Worm (Caenorhabditis elegans) whole organism, late embryonic: Measurements from ENCODE around the gene ppm-2.

Source experiments
- F13H6.1 ChIP-seq: sonication (generic microtip); optimal IDR thresholded peaks from 2 replicates; lab custom pipeline; 2016; ENCODE audit warnings: missing genetic modification characterization, missing compliant biosample characterization
- K09A11.1 ChIP-seq: sonication (generic microtip); optimal IDR thresholded peaks from 2 replicates; lab custom pipeline; 2017; ENCODE audit warnings: antibody characterized with exemption, mild to moderate bottlenecking, missing genetic modification characterization, missing compliant biosample characterization; ENCODE audit not compliant: insufficient read depth
- T23F11.4 ChIP-seq: fragments of 200-800 bp; sonication (Bioruptor generic); optimal IDR thresholded peaks from 2 replicates; lab custom pipeline; 2018; ENCODE audit warnings: mild to moderate bottlenecking, missing genetic modification characterization, missing compliant biosample characterization
- ceh-14 ChIP-seq: sonication (generic microtip); optimal IDR thresholded peaks from 2 replicates; lab custom pipeline; 2016; ENCODE audit warnings: missing genotype, missing genetic modification characterization, missing compliant biosample characterization
- ceh-18 ChIP-seq: sonication (generic microtip); optimal IDR thresholded peaks from 2 replicates; lab custom pipeline; 2016; ENCODE audit warnings: missing genetic modification characterization, missing compliant biosample characterization
- ceh-2 ChIP-seq: sonication (generic microtip); optimal IDR thresholded peaks from 2 replicates; lab custom pipeline; 2016; ENCODE audit warnings: missing genotype, missing genetic modification characterization, missing compliant biosample characterization
- ceh-22 ChIP-seq: sonication (generic microtip); optimal IDR thresholded peaks from 2 replicates; lab custom pipeline; 2017; ENCODE audit warnings: missing biosample characterization, missing genetic modification characterization
- ceh-30 ChIP-seq: fragments of 150-350 bp; optimal IDR thresholded peaks from 2 replicates; lab custom pipeline; 2014; ENCODE audit warnings: missing biosample characterization, missing genetic modification characterization
- ceh-48 ChIP-seq: sonication (generic microtip); optimal IDR thresholded peaks from 2 replicates; lab custom pipeline; 2016; ENCODE audit warnings: missing genetic modification characterization, inconsistent platforms, missing compliant biosample characterization
- ceh-6 ChIP-seq: fragments of 200-800 bp; sonication (Bioruptor generic); optimal IDR thresholded peaks from 2 replicates; lab custom pipeline; 2018; ENCODE audit warnings: mild to moderate bottlenecking, missing genetic modification characterization, missing compliant biosample characterization
- dmd-4 ChIP-seq: sonication (generic microtip); optimal IDR thresholded peaks from 2 replicates; lab custom pipeline; 2016; ENCODE audit warnings: borderline replicate concordance, missing genetic modification characterization, missing compliant biosample characterization
- dve-1 ChIP-seq: sonication (generic microtip); optimal IDR thresholded peaks from 2 replicates; lab custom pipeline; 2017; ENCODE audit warnings: antibody characterized with exemption, mild to moderate bottlenecking, missing genetic modification characterization, missing compliant biosample characterization
- elt-2 ChIP-seq: sonication (generic microtip); optimal IDR thresholded peaks from 2 replicates; lab custom pipeline; 2016; ENCODE audit warnings: missing genetic modification reagents, missing genetic modification characterization, missing compliant biosample characterization
- elt-4 ChIP-seq: sonication (generic microtip); optimal IDR thresholded peaks from 2 replicates; lab custom pipeline; 2016; ENCODE audit warnings: missing genetic modification characterization, missing compliant biosample characterization
- ets-4 ChIP-seq: sonication (generic microtip); optimal IDR thresholded peaks from 2 replicates; lab custom pipeline; 2016; ENCODE audit warnings: missing genetic modification characterization, missing compliant biosample characterization
- eyg-1 ChIP-seq: sonication (generic microtip); optimal IDR thresholded peaks from 2 replicates; lab custom pipeline; 2016; ENCODE audit warnings: missing genotype, missing genetic modification characterization, missing compliant biosample characterization
- fax-1 ChIP-seq: sonication (generic microtip); optimal IDR thresholded peaks from 2 replicates; lab custom pipeline; 2016; ENCODE audit warnings: missing genotype, missing genetic modification characterization, missing compliant biosample characterization
- fkh-6 ChIP-seq: sonication (generic microtip); optimal IDR thresholded peaks from 2 replicates; lab custom pipeline; 2016; ENCODE audit warnings: missing genetic modification characterization, missing compliant biosample characterization
- gmeb-2 ChIP-seq: sonication (generic microtip); optimal IDR thresholded peaks from 2 replicates; lab custom pipeline; 2016; ENCODE audit warnings: missing genetic modification characterization, inconsistent platforms, missing compliant biosample characterization
- hlh-30 ChIP-seq: sonication (generic microtip); optimal IDR thresholded peaks from 2 replicates; lab custom pipeline; 2017; ENCODE audit warnings: antibody characterized with exemption, missing genetic modification characterization, missing compliant biosample characterization; ENCODE audit not compliant: insufficient read depth
- hlh-8 ChIP-seq: sonication (generic microtip); optimal IDR thresholded peaks from 2 replicates; lab custom pipeline; 2016; ENCODE audit warnings: missing genotype, missing genetic modification characterization, missing compliant biosample characterization
- lim-6 ChIP-seq: sonication (generic microtip); optimal IDR thresholded peaks from 2 replicates; lab custom pipeline; 2016; ENCODE audit warnings: missing genetic modification characterization, missing compliant biosample characterization
- lin-11 ChIP-seq: fragments of 200-800 bp; sonication (Bioruptor generic); optimal IDR thresholded peaks from 2 replicates; lab custom pipeline; 2018; ENCODE audit warnings: mild to moderate bottlenecking, missing genetic modification characterization, missing compliant biosample characterization
- nhr-232 ChIP-seq: sonication (generic microtip); optimal IDR thresholded peaks from 2 replicates; lab custom pipeline; 2016; ENCODE audit warnings: missing genetic modification characterization, missing compliant biosample characterization
- odd-2 ChIP-seq: sonication (generic microtip); optimal IDR thresholded peaks from 2 replicates; lab custom pipeline; 2017; ENCODE audit warnings: antibody characterized with exemption, mild to moderate bottlenecking, missing genetic modification characterization, missing compliant biosample characterization
- pag-3 ChIP-seq: sonication (generic microtip); optimal IDR thresholded peaks from 2 replicates; lab custom pipeline; 2016; ENCODE audit warnings: missing compliant biosample characterization, missing genetic modification characterization, borderline replicate concordance
- pat-9 ChIP-seq: fragments of 200-800 bp; sonication (Bioruptor generic); optimal IDR thresholded peaks from 2 replicates; lab custom pipeline; 2018; ENCODE audit warnings: mild to moderate bottlenecking, missing genetic modification characterization, moderate library complexity, missing compliant biosample characterization
- pax-1 ChIP-seq: fragments of 150-350 bp; optimal IDR thresholded peaks from 2 replicates; lab custom pipeline; 2014; ENCODE audit warnings: missing biosample characterization, missing genetic modification characterization
- sdc-2 ChIP-seq: sonication (generic microtip); optimal IDR thresholded peaks from 2 replicates; lab custom pipeline; 2016; ENCODE audit warnings: missing genotype, missing genetic modification characterization, missing compliant biosample characterization
- sox-2 ChIP-seq: fragments of 200-800 bp; sonication (Bioruptor generic); IDR thresholded peaks from 2 replicates; pipeline ENCODE4 v1.3.6; 2022; ENCODE audit warnings: missing genetic modification reagents, missing genetic modification characterization, missing compliant biosample characterization
- sox-4 ChIP-seq: sonication (generic microtip); optimal IDR thresholded peaks from 2 replicates; lab custom pipeline; 2017; ENCODE audit warnings: mild to moderate bottlenecking, missing genetic modification characterization, inconsistent platforms, missing compliant biosample characterization
- syd-9 ChIP-seq: sonication (generic microtip); optimal IDR thresholded peaks from 2 replicates; lab custom pipeline; 2016; ENCODE audit warnings: mild to moderate bottlenecking, missing genetic modification characterization, moderate library complexity, missing compliant biosample characterization
- unc-3 ChIP-seq, 2 experiments: fragments of 200-800 bp in 1 of 2; sonication (Bioruptor generic) in 1 of 2; sonication (generic microtip) in 1 of 2; conservative IDR thresholded peaks in 1 of 2; optimal IDR thresholded peaks in 1 of 2; 2 replicates each; pipeline versions ENCODE4 v1.3.6 to Lab custom; 2016 to 2022; ENCODE audit warnings: missing compliant biosample characterization in 2 of 2, missing genetic modification characterization in 2 of 2, missing genetic modification reagents in 1 of 2
- unc-55 ChIP-seq: sonication (generic microtip); optimal IDR thresholded peaks from 2 replicates; lab custom pipeline; 2017; ENCODE audit warnings: missing biosample characterization, missing genetic modification reagents, missing genetic modification characterization

The ppm-2 gene

DNA sequence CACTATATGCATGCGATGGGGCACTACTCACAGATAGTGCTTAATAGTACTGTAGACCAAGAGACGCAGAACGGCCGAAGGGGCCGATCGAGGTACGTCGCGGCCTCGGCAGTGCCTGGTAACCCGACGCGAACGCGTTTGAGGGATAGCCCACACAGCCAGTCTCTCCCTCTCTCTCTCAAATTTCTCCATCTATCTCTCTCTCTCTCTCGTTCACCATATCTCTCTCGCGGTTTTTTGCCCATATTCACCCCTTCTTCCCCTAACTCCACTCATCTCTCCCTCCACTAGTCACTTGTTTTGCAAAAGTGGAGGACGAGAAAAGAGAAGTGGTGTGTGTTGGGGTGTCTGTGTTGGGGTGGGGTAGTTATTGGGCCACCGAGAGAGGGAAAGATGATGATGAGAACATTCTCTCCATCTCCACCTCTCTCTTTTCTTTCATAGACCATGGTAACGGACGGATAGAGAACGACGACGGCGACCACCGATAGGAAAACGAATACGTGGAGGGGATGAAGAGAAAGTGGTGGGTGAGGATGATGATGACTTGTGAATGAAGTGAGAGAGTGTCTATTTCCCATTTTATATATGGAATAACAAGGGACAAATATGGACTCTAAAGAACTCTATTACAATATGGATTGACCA lies 16.6 kb downstream of the ppm-2 start (continued):
- no peak for TF ChIP-seq lim-6 (tag; lab: Kevin White, UChicago)
- no peak for TF ChIP-seq fkh-6
- no peak for TF ChIP-seq ceh-14
- no peak for TF ChIP-seq pag-3
- TF ChIP-seq lin-11 (tag; lab: Kevin White, UChicago), result no peak
- no peak for TF ChIP-seq F13H6.1 (tag; lab: Kevin White, UChicago)
- TF ChIP-seq ceh-18, result no peak
- no peak for TF ChIP-seq nhr-232 (tag; lab: Kevin White, UChicago)
- peak; percentile 48 for TF ChIP-seq sdc-2 (tag; lab: Kevin White, UChicago)
- no peak for TF ChIP-seq elt-4 (tag; lab: Kevin White, UChicago)
- TF ChIP-seq ceh-48 (tag; lab: Kevin White, UChicago), result no peak
- peak; percentile 41 for TF ChIP-seq ceh-2 (tag; lab: Kevin White, UChicago)
- TF ChIP-seq, all 69 proteins: peak for 25

DNA sequence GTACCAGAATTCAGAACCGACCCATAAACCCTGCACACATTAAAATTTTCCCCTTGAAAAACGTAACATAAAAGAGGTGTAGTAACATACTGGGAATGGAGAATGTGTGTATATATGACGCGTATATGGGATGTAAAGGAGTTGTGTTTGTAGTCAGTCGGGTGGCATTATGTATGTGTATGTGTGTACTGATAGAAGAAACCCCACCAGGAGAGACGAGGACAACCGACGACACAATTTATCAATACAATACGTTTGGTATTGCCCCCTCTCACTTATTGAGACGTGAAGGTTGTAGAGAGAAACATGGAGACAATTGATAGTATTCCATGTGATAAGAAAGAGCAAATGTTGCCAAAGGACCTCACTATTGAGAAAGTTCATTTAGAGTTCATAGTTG lies 17.8 kb downstream of the ppm-2 start:
- TF ChIP-seq unc-3 (GFP tag; conservative IDR thresholded peaks at IDR 0.05; lab: Robert Waterston, UW) (no peak), unc-3 (tag; optimal IDR thresholded peaks at IDR 0.05; lab: Kevin White, UChicago) (no peak), elt-2 (tag; lab: Kevin White, UChicago) (peak; percentile 35), T23F11.4 (GFP tag; lab: Kevin White, UChicago) (peak; percentile 7)

DNA sequence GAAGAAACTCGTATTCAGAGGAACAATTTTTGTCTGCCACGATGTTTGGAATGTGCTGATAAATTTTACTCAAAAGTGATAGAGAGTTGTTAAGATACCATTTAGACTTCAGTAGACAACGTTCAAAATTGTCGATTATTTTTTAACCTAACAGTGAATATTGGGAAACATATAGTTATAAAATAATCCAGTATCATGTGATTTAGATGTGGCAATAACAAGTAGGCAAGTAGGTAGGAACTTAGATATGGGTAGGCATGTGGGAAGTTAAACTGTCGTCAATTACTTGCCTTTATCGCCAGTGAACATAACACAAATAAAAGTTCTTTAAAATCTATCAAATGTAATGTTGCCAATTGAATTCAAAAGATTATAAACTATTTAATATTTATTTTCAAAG lies 21.2 kb downstream of the ppm-2 start, which contains the start of gene T23F11.11:
T23F11.11 (minus strand) TSS at position 101 of the 400 bp plus-strand sequence.
- TF ChIP-seq nhr-232 (tag; lab: Kevin White, UChicago) (no peak), dve-1 (tag; lab: Kevin White, UChicago) (no peak), unc-55 (no peak), syd-9 (tag; lab: Kevin White, UChicago) (no peak), hlh-30 (no peak), pag-3 (no peak), gmeb-2 (tag; lab: Kevin White, UChicago) (no peak), ceh-6 (no peak), ceh-22 (tag; lab: Kevin White, UChicago) (no peak), ets-4 (tag; lab: Kevin White, UChicago) (no peak), pat-9 (tag; lab: Kevin White, UChicago) (no peak), hlh-8 (no peak), dmd-4 (tag; lab: Kevin White, UChicago) (no peak), fax-1 (no peak), sox-2 (no peak), sox-4 (tag; lab: Kevin White, UChicago) (no peak), odd-2 (tag; lab: Kevin White, UChicago) (no peak)

DNA sequence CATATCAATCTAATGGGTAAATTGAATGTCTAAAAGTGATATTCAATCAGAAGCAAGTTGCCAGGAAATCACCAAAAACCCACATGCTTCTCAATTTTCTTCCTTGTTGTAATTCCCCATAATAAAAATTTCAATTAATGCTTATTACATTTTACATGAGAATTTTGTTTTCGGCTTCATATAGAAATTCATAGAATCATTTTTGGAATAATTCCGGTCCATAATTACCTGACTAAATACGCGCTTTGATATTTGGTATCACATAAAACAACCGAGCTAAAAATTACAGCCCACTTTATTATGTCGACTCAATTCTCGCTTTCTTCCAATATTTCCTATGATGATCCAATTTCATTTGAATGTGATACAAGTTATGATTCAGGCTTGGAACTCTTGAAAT lies 21.7 kb downstream of the ppm-2 start, which contains the start of gene srg-13:
srg-13 (plus strand) TSS at position 301 of the 400 bp plus-strand sequence.
- TF ChIP-seq unc-3 (GFP tag; conservative IDR thresholded peaks at IDR 0.05; lab: Robert Waterston, UW) (no peak), unc-3 (tag; optimal IDR thresholded peaks at IDR 0.05; lab: Kevin White, UChicago) (no peak), ceh-30 (tag; lab: Kevin White, UChicago) (no peak), eyg-1 (tag; lab: Kevin White, UChicago) (no peak), K09A11.1 (tag; lab: Kevin White, UChicago) (no peak), pax-1 (tag; lab: Kevin White, UChicago) (no peak)
